Fruit fly (Drosophila melanogaster): ENCODE data around the gene CG12099.
A peak's percentile ranks its signal among the peaks of the same experiment; 100 is the strongest.

The CG12099 gene

dm6 chr3L:1558178-1558788 lies at the start of gene CG12099, which contains the start of gene Pex10 (continued):
- TF ChIP-seq CG1792 (GFP tag; optimal IDR thresholded peaks at IDR 0.05): peak; percentile 6
- TF ChIP-seq Ravus (GFP tag; IDR thresholded peaks at IDR 0.05): peak; percentile 72
- peak; percentile 85 for TF ChIP-seq CG2116 (GFP tag; optimal IDR thresholded peaks at IDR 0.05)
- TF ChIP-seq ato (GFP tag; IDR thresholded peaks at IDR 0.05; ENCODE audit: partially characterized antibody): peak; percentile 48; the same call in 1 of the 2 replicates
- no peak for TF ChIP-seq CG8089 (GFP tag; optimal IDR thresholded peaks at IDR 0.05)
- TF ChIP-seq bab2 (GFP tag; optimal IDR thresholded peaks at IDR 0.05): peak; percentile 69
- peak; percentile 96 for TF ChIP-seq Rfx (GFP tag; IDR thresholded peaks at IDR 0.05)
- peak; percentile 84 for TF ChIP-seq kay (GFP tag; optimal IDR thresholded peaks at IDR 0.05)
- TF ChIP-seq ab (GFP tag; optimal IDR thresholded peaks at IDR 0.05): peak; percentile 24
- TF ChIP-seq C15 (GFP tag; IDR thresholded peaks at IDR 0.05): peak; percentile 70; the same call in 2 of the 3 replicates
- peak; percentile 28 for TF ChIP-seq CG3163 (GFP tag; optimal IDR thresholded peaks at IDR 0.05)
- TF ChIP-seq hkb (optimal IDR thresholded peaks at IDR 0.05): peak; percentile 68
- peak; percentile 87 for TF ChIP-seq hkb (GFP tag; IDR thresholded peaks at IDR 0.05)
- peak; percentile 99 for TF ChIP-seq YL-1 (GFP tag; optimal IDR thresholded peaks at IDR 0.05)
- peak; percentile 82 for TF ChIP-seq otp (GFP tag; IDR thresholded peaks at IDR 0.05)
- TF ChIP-seq Rx (GFP tag; IDR thresholded peaks at IDR 0.05): peak; percentile 83
- TF ChIP-seq trh (GFP tag; optimal IDR thresholded peaks at IDR 0.05): peak; percentile 72
- peak; percentile 93 for TF ChIP-seq ken (GFP tag; IDR thresholded peaks at IDR 0.05)
- TF ChIP-seq CG8944 (GFP tag; optimal IDR thresholded peaks at IDR 0.05): peak; percentile 72
- TF ChIP-seq CG11696 (GFP tag; IDR thresholded peaks at IDR 0.05): 0 out of 2 replicates have a peak, but pooled peaks have one; percentile 37
- peak; percentile 82 for TF ChIP-seq zfh2 (GFP tag; optimal IDR thresholded peaks at IDR 0.05)
- no peak for TF ChIP-seq eve (GFP tag; optimal IDR thresholded peaks at IDR 0.05)
- no peak for TF ChIP-seq btn (GFP tag; optimal IDR thresholded peaks at IDR 0.05)
- TF ChIP-seq tx (GFP tag; optimal IDR thresholded peaks at IDR 0.05): peak; percentile 56
- peak; percentile 97 for TF ChIP-seq Ets65A (GFP tag)
- TF ChIP-seq CG10267 (tag; optimal IDR thresholded peaks at IDR 0.05): peak; percentile 100
- TF ChIP-seq CG17612 (GFP tag; IDR thresholded peaks at IDR 0.05): peak; percentile 87
- TF ChIP-seq Blimp-1 (GFP tag; optimal IDR thresholded peaks at IDR 0.05): peak; percentile 72
- TF ChIP-seq CG9215 (GFP tag; IDR thresholded peaks at IDR 0.05): peak; percentile 94
- peak; percentile 72 for TF ChIP-seq maf-S (GFP tag; optimal IDR thresholded peaks at IDR 0.05)
- peak; percentile 72 for TF ChIP-seq HLH54F (GFP tag; optimal IDR thresholded peaks at IDR 0.05)
- peak; percentile 74 for TF ChIP-seq CG3065 (GFP tag; optimal IDR thresholded peaks at IDR 0.05)
- TF ChIP-seq lab (GFP tag; optimal IDR thresholded peaks at IDR 0.05): peak; percentile 91
- peak; percentile 88 for TF ChIP-seq caup (GFP tag; optimal IDR thresholded peaks at IDR 0.05; ENCODE audit: severe bottlenecking)
- peak; percentile 80 for TF ChIP-seq jigr1 (GFP tag; IDR thresholded peaks at IDR 0.05)
- TF ChIP-seq bowl (GFP tag; IDR thresholded peaks at IDR 0.05): peak; percentile 64; the same call in 1 of the 2 replicates
- no peak for TF ChIP-seq fru (optimal IDR thresholded peaks at IDR 0.05)
- TF ChIP-seq pnt (GFP tag; optimal IDR thresholded peaks at IDR 0.05): peak; percentile 65
- TF ChIP-seq BEAF-32 (GFP tag; optimal IDR thresholded peaks at IDR 0.05): peak; percentile 97

DNA sequence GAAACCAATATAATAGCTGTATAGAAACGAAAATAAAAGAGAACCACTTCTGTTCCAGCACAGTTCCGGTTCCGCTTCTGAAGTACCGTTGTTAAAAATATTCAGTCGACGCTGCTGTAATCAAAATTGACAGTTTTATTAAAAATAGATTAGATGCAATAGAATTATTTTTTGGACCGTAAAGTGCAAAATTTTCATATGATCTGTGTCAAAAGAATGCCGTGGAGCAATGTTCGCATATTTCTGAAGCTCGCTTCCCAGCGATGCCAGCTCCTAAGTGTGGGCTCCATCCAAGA lies 44.5 kb upstream of the CG12099 start, which contains the start of the genes CG18170 and CG33791:
CG18170 (plus strand) TSS at position 122 of the 296 bp plus-strand sequence.
CG33791 (plus strand) TSS at position 122 of the 296 bp plus-strand sequence.
- TF ChIP-seq bbx (GFP tag; IDR thresholded peaks at IDR 0.05; ENCODE audit: partially characterized antibody) (no peak), CG31441 (GFP tag; IDR thresholded peaks at IDR 0.05) (0 out of 2 replicates have a peak, but pooled peaks have one; percentile 9), MBD-R2 (GFP tag; IDR thresholded peaks at IDR 0.05) (0 out of 2 replicates have a peak, but pooled peaks have one; percentile 1), chn (GFP tag; optimal IDR thresholded peaks at IDR 0.05) (no peak), MTF-1 (GFP tag; optimal IDR thresholded peaks at IDR 0.05; ENCODE audit: borderline replicate concordance) (no peak), CG2889 (GFP tag; IDR thresholded peaks at IDR 0.05) (no peak), repo (GFP tag; optimal IDR thresholded peaks at IDR 0.05) (no peak), CG4282 (GFP tag; optimal IDR thresholded peaks at IDR 0.05) (no peak), CG9797 (GFP tag; optimal IDR thresholded peaks at IDR 0.05) (peak; percentile 39), CG4424 (GFP tag; optimal IDR thresholded peaks at IDR 0.05) (no peak), CG10267 (tag; optimal IDR thresholded peaks at IDR 0.05) (peak; percentile 54), hkb (optimal IDR thresholded peaks at IDR 0.05) (peak; percentile 8), hkb (GFP tag; IDR thresholded peaks at IDR 0.05) (no peak), Scr (GFP tag; IDR thresholded peaks at IDR 0.05; ENCODE audit: partially characterized antibody) (0 out of 2 replicates have a peak, but pooled peaks have one; percentile 3), CG6254 (GFP tag; optimal IDR thresholded peaks at IDR 0.05) (no peak), CG15514 (GFP tag; optimal IDR thresholded peaks at IDR 0.05) (peak; percentile 98), eve (GFP tag; optimal IDR thresholded peaks at IDR 0.05) (no peak)
